Worm (Caenorhabditis elegans) whole organism, L4 larva: ENCODE data around the gene B0416.3.
"Not testable (repeated sequence)": the region's sequence is repeated elsewhere in the genome, so short reads cannot be mapped to it uniquely, and the experiment has no call there.

ENCODE experiments used
- D1046.2 ChIP-seq: fragments of 200-800 bp; sonication (Bioruptor generic); IDR thresholded peaks from 2 replicates; pipeline ENCODE4 v1.3.6; 2022; ENCODE audit warnings: missing genetic modification characterization, missing compliant biosample characterization
- T20F7.1 ChIP-seq: fragments of 200-800 bp; sonication (Bioruptor generic); optimal IDR thresholded peaks from 2 replicates; lab custom pipeline; 2018; ENCODE audit warnings: mild to moderate bottlenecking, missing genetic modification characterization, missing compliant biosample characterization
- Y48G9A.11 ChIP-seq: fragments of 200-800 bp; sonication (Bioruptor generic); IDR thresholded peaks from 2 replicates; pipeline ENCODE4 v1.3.6; 2022; ENCODE audit warnings: missing genetic modification reagents, missing genetic modification characterization, missing compliant biosample characterization
- ZK546.5 ChIP-seq, 2 experiments: sonication (generic microtip); optimal IDR thresholded peaks; 2 replicates each; lab custom pipeline; 2017; ENCODE audit warnings: missing biosample characterization in 2 of 2, missing genetic modification characterization in 2 of 2
- aly-2 ChIP-seq: sonication (generic microtip); optimal IDR thresholded peaks from 2 replicates; lab custom pipeline; 2018; ENCODE audit warnings: missing biosample characterization, missing genetic modification characterization
- ama-1 ChIP-seq: fragments of 150-350 bp; optimal IDR thresholded peaks from 2 replicates; lab custom pipeline; 2014; ENCODE audit warnings: inconsistent platforms, mixed read lengths
- arid-1 ChIP-seq: fragments of 200-800 bp; sonication (Bioruptor generic); conservative IDR thresholded peaks from 2 replicates; pipeline ENCODE4 v1.3.6; 2022; ENCODE audit warnings: missing genetic modification reagents, missing genetic modification characterization, missing compliant biosample characterization
- ceh-82 ChIP-seq: sonication (generic microtip); optimal IDR thresholded peaks from 2 replicates; lab custom pipeline; 2017; ENCODE audit warnings: missing biosample characterization, missing genetic modification characterization
- ces-1 ChIP-seq: fragments of 150-350 bp; sonication (generic microtip); optimal IDR thresholded peaks from 4 replicates; lab custom pipeline; 2014; ENCODE audit warnings: missing biosample characterization, missing genetic modification reagents, missing genetic modification characterization
- cey-2 ChIP-seq: sonication (generic microtip); optimal IDR thresholded peaks from 3 replicates; lab custom pipeline; 2017; ENCODE audit warnings: missing genetic modification characterization, mild to moderate bottlenecking, missing compliant biosample characterization, antibody characterized with exemption, borderline replicate concordance; ENCODE audit not compliant: insufficient read depth
- dmd-8 ChIP-seq: fragments of 200-800 bp; sonication (Bioruptor generic); IDR thresholded peaks from 2 replicates; pipeline ENCODE4 v1.3.6; 2022; ENCODE audit warnings: missing genetic modification characterization, missing compliant biosample characterization
- dmd-9 ChIP-seq: fragments of 200-800 bp; sonication (Bioruptor generic); IDR thresholded peaks from 2 replicates; pipeline ENCODE4 v1.3.6; 2022; ENCODE audit warnings: missing genetic modification reagents, missing genetic modification characterization, missing compliant biosample characterization
- dve-1 ChIP-seq: sonication (generic microtip); optimal IDR thresholded peaks from 2 replicates; lab custom pipeline; 2017; ENCODE audit warnings: antibody characterized with exemption, mild to moderate bottlenecking, missing genetic modification characterization, missing compliant biosample characterization; ENCODE audit not compliant: insufficient read depth
- gei-8 ChIP-seq: fragments of 200-800 bp; sonication (Bioruptor generic); optimal IDR thresholded peaks from 2 replicates; lab custom pipeline; 2018; ENCODE audit warnings: mild to moderate bottlenecking, missing genetic modification characterization, missing compliant biosample characterization
- hif-1 ChIP-seq, 2 experiments: sonication (generic microtip); optimal IDR thresholded peaks; 2 replicates each; lab custom pipeline; 2016 to 2017; ENCODE audit warnings: missing compliant biosample characterization in 2 of 2, missing genetic modification characterization in 2 of 2, missing genetic modification reagents in 2 of 2, missing genotype in 2 of 2, mild to moderate bottlenecking in 1 of 2
- hlh-11 ChIP-seq: fragments of 200-800 bp; sonication (Bioruptor generic); optimal IDR thresholded peaks from 2 replicates; lab custom pipeline; 2018; ENCODE audit warnings: mild to moderate bottlenecking, missing genetic modification characterization, missing compliant biosample characterization
- lin-1 ChIP-seq: fragments of 200-800 bp; sonication (Bioruptor generic); IDR thresholded peaks from 2 replicates; pipeline ENCODE4 v1.3.6; 2022; ENCODE audit warnings: missing genetic modification reagents, missing genetic modification characterization, missing compliant biosample characterization
- lsy-2 ChIP-seq, 2 experiments: fragments of 150-350 bp in 1 of 2; sonication (generic microtip) in 1 of 2; optimal IDR thresholded peaks; 2 replicates each; lab custom pipeline; 2014 to 2017; ENCODE audit warnings: missing biosample characterization in 2 of 2, missing genetic modification characterization in 2 of 2
- madf-5 ChIP-seq, 2 experiments: fragments of 200-800 bp; sonication (Bioruptor generic); IDR thresholded peaks; 2 replicates each; pipeline ENCODE4 v1.3.6; 2022; ENCODE audit warnings: missing compliant biosample characterization in 2 of 2, missing genetic modification characterization in 2 of 2
- mxl-3 ChIP-seq: fragments of 200-800 bp; sonication (Bioruptor generic); optimal IDR thresholded peaks from 2 replicates; lab custom pipeline; 2018; ENCODE audit warnings: mild to moderate bottlenecking, missing genetic modification characterization, missing compliant biosample characterization
- nhr-28 ChIP-seq: fragments of 150-350 bp; optimal IDR thresholded peaks from 2 replicates; lab custom pipeline; 2014; ENCODE audit warnings: missing biosample characterization, missing genetic modification characterization
- nhr-41 ChIP-seq: fragments of 200-800 bp; sonication (Bioruptor generic); IDR thresholded peaks from 2 replicates; pipeline ENCODE4 v1.3.6; 2022; ENCODE audit warnings: missing genetic modification reagents, missing genetic modification characterization, missing compliant biosample characterization
- nhr-77 ChIP-seq: fragments of 150-350 bp; optimal IDR thresholded peaks from 2 replicates; lab custom pipeline; 2014; ENCODE audit warnings: missing biosample characterization, missing genetic modification characterization
- pha-4 ChIP-seq, 2 experiments: fragments of 150-350 bp in 1 of 2; fragments of 200-800 bp in 1 of 2; sonication (Bioruptor generic) in 1 of 2; IDR thresholded peaks in 1 of 2; optimal IDR thresholded peaks in 1 of 2; 2 replicates each; pipeline versions ENCODE4 v1.3.6 to Lab custom; 2014 to 2022; ENCODE audit warnings: missing genetic modification characterization in 2 of 2, missing genetic modification reagents in 2 of 2, missing biosample characterization in 1 of 2, missing compliant biosample characterization in 1 of 2
- php-3 ChIP-seq: fragments of 200-800 bp; sonication (Bioruptor generic); IDR thresholded peaks from 2 replicates; pipeline ENCODE4 v1.3.6; 2022; ENCODE audit warnings: missing genetic modification reagents, missing genetic modification characterization, missing compliant biosample characterization
- saeg-2 ChIP-seq: fragments of 200-800 bp; sonication (Bioruptor generic); IDR thresholded peaks from 2 replicates; pipeline ENCODE4 v1.3.6; 2022; ENCODE audit warnings: missing genetic modification reagents, missing genetic modification characterization, missing compliant biosample characterization
- skn-1 ChIP-seq: fragments of 150-350 bp; optimal IDR thresholded peaks from 2 replicates; lab custom pipeline; 2014; ENCODE audit warnings: missing biosample characterization, missing genetic modification characterization
- snpc-1.2 ChIP-seq: fragments of 200-800 bp; sonication (Bioruptor generic); IDR thresholded peaks from 2 replicates; pipeline ENCODE4 v1.3.6; 2022; ENCODE audit warnings: missing genetic modification reagents, missing genetic modification characterization, missing compliant biosample characterization
- spr-3 ChIP-seq: fragments of 200-800 bp; sonication (Bioruptor generic); optimal IDR thresholded peaks from 2 replicates; lab custom pipeline; 2018; ENCODE audit warnings: mild to moderate bottlenecking, missing genetic modification characterization, missing compliant biosample characterization
- tag-97 ChIP-seq: fragments of 200-800 bp; sonication (Bioruptor generic); IDR thresholded peaks from 2 replicates; pipeline ENCODE4 v1.3.6; 2022; ENCODE audit warnings: missing genetic modification characterization, missing compliant biosample characterization
- vab-7 ChIP-seq: fragments of 200-800 bp; sonication (Bioruptor generic); IDR thresholded peaks from 2 replicates; pipeline ENCODE4 v1.3.6; 2022; ENCODE audit warnings: missing genetic modification reagents, missing genetic modification characterization, missing compliant biosample characterization
- zfp-2 ChIP-seq: sonication (generic microtip); optimal IDR thresholded peaks from 2 replicates; lab custom pipeline; 2016; ENCODE audit warnings: mild to moderate bottlenecking, missing genetic modification characterization, missing compliant biosample characterization

Gene B0416.3

ce11 chrX:9314397-9314796 is 23.0 kb downstream of the B0416.3 start, which contains the start of gene ttr-38 (continued):
- TF ChIP-seq saeg-2 (no peak), ama-1 (no peak)

ce11 chrX:9319080-9319479 is 27.6 kb downstream of the B0416.3 start, which contains the start of gene npr-7:
Gene npr-7, minus strand, starts transcription at chrX:9319180.
- TF ChIP-seq hlh-11 (tag; lab: Kevin White, UChicago): no peak
- no peak for TF ChIP-seq ZK546.5 (tag; optimal IDR thresholded peaks at IDR 0.05; lab: Kevin White, UChicago)
- TF ChIP-seq php-3 (GFP tag; lab: Robert Waterston, UW): no peak
- TF ChIP-seq dmd-9 (GFP tag; lab: Robert Waterston, UW): no peak
- TF ChIP-seq vab-7 (GFP tag; lab: Robert Waterston, UW): no peak
- no peak for TF ChIP-seq D1046.2 (GFP tag; lab: Robert Waterston, UW)
- TF ChIP-seq madf-5 (GFP tag; IDR thresholded peaks at IDR 0.05; lab: Robert Waterston, UW): no peak
- no peak for TF ChIP-seq nhr-77
- TF ChIP-seq zfp-2: no peak

ce11 chrX:9324962-9325361 is 33.5 kb downstream of the B0416.3 start:
- TF ChIP-seq dmd-9 (GFP tag; lab: Robert Waterston, UW) (no peak), aly-2 (no peak), madf-5 (GFP tag; IDR thresholded peaks at IDR 0.05; lab: Robert Waterston, UW) (no peak), T20F7.1 (GFP tag; lab: Kevin White, UChicago) (no peak), mxl-3 (GFP tag; lab: Kevin White, UChicago) (no peak), dmd-8 (GFP tag; lab: Robert Waterston, UW) (no peak), dve-1 (no peak), cey-2 (tag; lab: Kevin White, UChicago) (no peak), ces-1 (GFP tag; lab: Kevin White, UChicago) (no peak), arid-1 (GFP tag; lab: Robert Waterston, UW) (no peak), nhr-28 (tag; lab: Kevin White, UChicago) (no peak), pha-4 (GFP tag; IDR thresholded peaks at IDR 0.05; lab: Robert Waterston, UW) (no peak), pha-4 (tag; optimal IDR thresholded peaks at IDR 0.05; lab: Kevin White, UChicago) (no peak), gei-8 (no peak), ceh-82 (tag; lab: Kevin White, UChicago) (no peak), lsy-2 (tag; optimal IDR thresholded peaks at IDR 0.05; lab: Kevin White, UChicago) (no peak), skn-1 (tag; lab: Kevin White, UChicago) (no peak), spr-3 (GFP tag; lab: Kevin White, UChicago) (no peak), hif-1 (tag; optimal IDR thresholded peaks at IDR 0.05; lab: Kevin White, UChicago) (no peak), tag-97 (GFP tag; lab: Robert Waterston, UW) (no peak)

- TF ChIP-seq pha-4 (GFP tag; IDR thresholded peaks at IDR 0.05; lab: Robert Waterston, UW) (peak; percentile 62; the same call in 1 of the 2 replicates), lin-1 (GFP tag; lab: Robert Waterston, UW) (0 out of 2 replicates have a peak, but pooled peaks have one; percentile 15), Y48G9A.11 (GFP tag; lab: Robert Waterston, UW) (peak; percentile 52; the same call in 1 of the 2 replicates), dmd-8 (GFP tag; lab: Robert Waterston, UW) (peak; percentile 75; the same call in 1 of the 2 replicates), snpc-1.2 (GFP tag; lab: Robert Waterston, UW) (peak; percentile 84), nhr-41 (GFP tag; lab: Robert Waterston, UW) (peak; percentile 32; the same call in 1 of the 2 replicates)
- not testable (repeated sequence) for TF ChIP-seq pha-4 (tag; optimal IDR thresholded peaks at IDR 0.05; lab: Kevin White, UChicago)
Measured at ce11 chrX:9325768-9326167, 34.3 kb downstream of the B0416.3 start.
